Fruit fly (Drosophila melanogaster) whole organism, embryonic: ENCODE measurements around the gene CG31278.

Source experiments
- Antp ChIP-seq: fragments of 200-800 bp; sonication (Bioruptor generic); optimal IDR thresholded peaks from 3 replicates; lab custom pipeline; 2016; ENCODE audit warnings: missing biosample characterization, missing genetic modification characterization
- B-H1 ChIP-seq: fragments of 200-800 bp; sonication (Bioruptor generic); IDR thresholded peaks from 3 replicates; pipeline ENCODE4 v1.3.6; 2022; ENCODE audit warnings: missing biosample characterization, missing genetic modification characterization
- CG10209 ChIP-seq: fragments of 200-800 bp; sonication (Bioruptor generic); optimal IDR thresholded peaks from 3 replicates; lab custom pipeline; 2017; ENCODE audit warnings: missing biosample characterization, mild to moderate bottlenecking, missing genetic modification characterization, missing genetic modification reagents
- CG12942 ChIP-seq: fragments of 200-800 bp; sonication (Bioruptor generic); optimal IDR thresholded peaks from 3 replicates; lab custom pipeline; 2016; ENCODE audit warnings: missing biosample characterization, missing genetic modification characterization
- CG17186 ChIP-seq: fragments of 200-800 bp; sonication (Bioruptor generic); optimal IDR thresholded peaks from 3 replicates; lab custom pipeline; 2017; ENCODE audit warnings: missing biosample characterization, missing genetic modification reagents, missing genetic modification characterization
- CG17385 ChIP-seq: fragments of 200-800 bp; sonication (Bioruptor generic); optimal IDR thresholded peaks from 3 replicates; lab custom pipeline; 2018; ENCODE audit warnings: missing biosample characterization, mild to moderate bottlenecking, missing genetic modification characterization
- CG32532 ChIP-seq: fragments of 200-800 bp; sonication (Bioruptor generic); IDR thresholded peaks from 2 replicates; pipeline ENCODE4 v1.3.6; 2022; ENCODE audit warnings: missing biosample characterization, missing genetic modification characterization
- CG32772 ChIP-seq: fragments of 200-800 bp; sonication (Bioruptor generic); IDR thresholded peaks from 2 replicates; pipeline ENCODE4 v1.3.6; 2022; ENCODE audit warnings: missing biosample characterization, missing genetic modification characterization
- CG3407 ChIP-seq: fragments of 200-800 bp; sonication (Bioruptor generic); optimal IDR thresholded peaks from 2 replicates; lab custom pipeline; 2018; ENCODE audit warnings: missing biosample characterization, mild to moderate bottlenecking, missing genetic modification characterization
- CG4360 ChIP-seq: fragments of 200-800 bp; sonication (Bioruptor generic); IDR thresholded peaks from 2 replicates; pipeline ENCODE4 v1.3.6; 2022; ENCODE audit warnings: missing biosample characterization, missing genetic modification characterization
- CG4730 ChIP-seq: fragments of 200-800 bp; sonication (Bioruptor generic); IDR thresholded peaks from 2 replicates; pipeline ENCODE4 v1.3.6; 2022; ENCODE audit warnings: missing biosample characterization, missing genetic modification characterization
- CG5245 ChIP-seq: fragments of 200-800 bp; sonication (Bioruptor generic); optimal IDR thresholded peaks from 3 replicates; lab custom pipeline; 2016; ENCODE audit warnings: missing biosample characterization, missing genetic modification characterization
- CG7372 ChIP-seq: fragments of 200-800 bp; sonication (Bioruptor generic); IDR thresholded peaks from 2 replicates; pipeline ENCODE4 v1.3.6; 2022; ENCODE audit warnings: missing biosample characterization, missing genetic modification characterization
- CG7839 ChIP-seq: fragments of 200-800 bp; sonication (Bioruptor generic); optimal IDR thresholded peaks from 3 replicates; lab custom pipeline; 2018; ENCODE audit warnings: missing biosample characterization, mild to moderate bottlenecking, missing genetic modification characterization, moderate library complexity
- CG8359 ChIP-seq: fragments of 200-800 bp; sonication (Bioruptor generic); optimal IDR thresholded peaks from 2 replicates; lab custom pipeline; 2017; ENCODE audit warnings: missing biosample characterization, mild to moderate bottlenecking, missing genetic modification characterization, borderline replicate concordance
- CG8765 ChIP-seq: fragments of 200-800 bp; sonication (Bioruptor generic); IDR thresholded peaks from 2 replicates; pipeline ENCODE4 v1.3.6; 2022; ENCODE audit warnings: missing biosample characterization, missing genetic modification characterization
- Doc3 ChIP-seq: fragments of 200-800 bp; sonication (Bioruptor generic); IDR thresholded peaks from 3 replicates; pipeline ENCODE4 v1.3.6; 2022; ENCODE audit warnings: missing biosample characterization, missing genetic modification characterization; ENCODE audit not compliant: partially characterized antibody
- Ets65A ChIP-seq: fragments of 200-800 bp; sonication (Bioruptor generic); peaks from one replicate; lab custom pipeline; 2016; ENCODE audit warnings: missing biosample characterization, missing genetic modification characterization
- HLH4C ChIP-seq: fragments of 200-800 bp; sonication (Bioruptor generic); IDR thresholded peaks from 3 replicates; pipeline ENCODE4 v1.3.6; 2022; ENCODE audit warnings: missing biosample characterization, missing genetic modification characterization; ENCODE audit not compliant: partially characterized antibody
- Jarid2 ChIP-seq: fragments of 200-800 bp; sonication (Bioruptor generic); optimal IDR thresholded peaks from 3 replicates; lab custom pipeline; 2017; ENCODE audit warnings: mild to moderate bottlenecking, missing biosample characterization, missing genetic modification reagents, missing genetic modification characterization
- MESR4 ChIP-seq: fragments of 200-800 bp; sonication (Bioruptor generic); optimal IDR thresholded peaks from 2 replicates; lab custom pipeline; 2018; ENCODE audit warnings: missing biosample characterization, mild to moderate bottlenecking, missing genetic modification characterization, moderate library complexity
- MTF-1 ChIP-seq: fragments of 200-800 bp; sonication (Bioruptor generic); optimal IDR thresholded peaks from 2 replicates; lab custom pipeline; 2018; ENCODE audit warnings: missing biosample characterization, mild to moderate bottlenecking, missing genetic modification characterization, borderline replicate concordance
- Med ChIP-seq: fragments of 200-800 bp; sonication (Bioruptor generic); peaks from one replicate; lab custom pipeline; 2016; ENCODE audit warnings: missing biosample characterization, missing genetic modification characterization, mild to moderate bottlenecking, inconsistent platforms, moderate library complexity
- Neu2 ChIP-seq: fragments of 200-800 bp; sonication (Bioruptor generic); optimal IDR thresholded peaks from 3 replicates; lab custom pipeline; 2016; ENCODE audit warnings: missing biosample characterization, missing genetic modification characterization, borderline replicate concordance
- Nf-YA ChIP-seq: fragments of 200-800 bp; sonication (Bioruptor generic); IDR thresholded peaks from 2 replicates; pipeline ENCODE4 v1.3.6; 2022; ENCODE audit warnings: missing biosample characterization, missing genetic modification characterization
- Nf-YB ChIP-seq: fragments of 200-800 bp; sonication (Bioruptor generic); optimal IDR thresholded peaks from 3 replicates; lab custom pipeline; 2019; ENCODE audit warnings: missing biosample characterization, mild to moderate bottlenecking, missing genetic modification characterization, moderate library complexity
- Pdp1 ChIP-seq, 2 experiments: fragments of 200-800 bp; sonication (Bioruptor generic); optimal IDR thresholded peaks; 3 replicates each; lab custom pipeline; 2016; ENCODE audit warnings: missing biosample characterization in 2 of 2, missing genetic modification characterization in 2 of 2, mild to moderate bottlenecking in 1 of 2, moderate library complexity in 1 of 2
- Xrp1 ChIP-seq: fragments of 200-800 bp; sonication (Bioruptor generic); IDR thresholded peaks from 2 replicates; pipeline ENCODE4 v1.3.6; 2022; ENCODE audit warnings: missing biosample characterization, missing genetic modification characterization
- bigmax ChIP-seq: fragments of 200-800 bp; sonication (Bioruptor generic); optimal IDR thresholded peaks from 2 replicates; lab custom pipeline; 2018; ENCODE audit warnings: missing biosample characterization, mild to moderate bottlenecking, missing genetic modification characterization
- bsh ChIP-seq, 2 experiments: fragments of 200-800 bp; sonication (Bioruptor generic); optimal IDR thresholded peaks; 2 replicates each; lab custom pipeline; 2017 to 2018; ENCODE audit warnings: mild to moderate bottlenecking in 2 of 2, missing biosample characterization in 2 of 2, missing genetic modification characterization in 2 of 2, moderate library complexity in 1 of 2
- btn ChIP-seq: fragments of 200-800 bp; sonication (Bioruptor generic); optimal IDR thresholded peaks from 2 replicates; lab custom pipeline; 2016; ENCODE audit warnings: missing biosample characterization, missing genetic modification characterization
- chif ChIP-seq, 2 experiments: fragments of 200-800 bp; sonication (Bioruptor generic); optimal IDR thresholded peaks; 3 replicates each; lab custom pipeline; 2016; ENCODE audit warnings: missing biosample characterization in 2 of 2, missing genetic modification characterization in 2 of 2
- chinmo ChIP-seq: fragments of 200-800 bp; sonication (Bioruptor generic); IDR thresholded peaks from 4 replicates; pipeline ENCODE4 v1.3.6; 2022; ENCODE audit warnings: missing biosample characterization, missing genetic modification characterization; ENCODE audit not compliant: partially characterized antibody
- chn ChIP-seq: fragments of 200-800 bp; sonication (Bioruptor generic); optimal IDR thresholded peaks from 2 replicates; lab custom pipeline; 2016; ENCODE audit warnings: missing biosample characterization, missing genetic modification characterization
- ci ChIP-seq: fragments of 200-800 bp; sonication (Bioruptor generic); IDR thresholded peaks from 3 replicates; pipeline ENCODE4 v1.3.6; 2022; ENCODE audit warnings: missing biosample characterization, missing genetic modification characterization
- crc ChIP-seq: fragments of 200-800 bp; sonication (Bioruptor generic); optimal IDR thresholded peaks from 2 replicates; lab custom pipeline; 2016; ENCODE audit warnings: missing biosample characterization, missing genetic modification characterization
- dmrt11E ChIP-seq: fragments of 200-800 bp; sonication (Bioruptor generic); optimal IDR thresholded peaks from 3 replicates; lab custom pipeline; 2018; ENCODE audit warnings: missing biosample characterization, mild to moderate bottlenecking, missing genetic modification characterization, moderate library complexity
- dysf ChIP-seq: fragments of 200-800 bp; sonication (Bioruptor generic); IDR thresholded peaks from 3 replicates; pipeline ENCODE4 v1.3.6; 2022; ENCODE audit warnings: missing biosample characterization, missing genetic modification characterization
- ewg ChIP-seq: fragments of 200-800 bp; sonication (Bioruptor generic); optimal IDR thresholded peaks from 3 replicates; lab custom pipeline; 2017; ENCODE audit warnings: mild to moderate bottlenecking, missing biosample characterization, missing genetic modification reagents, missing genetic modification characterization
- gsb-n ChIP-seq: fragments of 200-800 bp; sonication (Bioruptor generic); optimal IDR thresholded peaks from 3 replicates; lab custom pipeline; 2018; ENCODE audit warnings: missing biosample characterization, mild to moderate bottlenecking, missing genetic modification characterization
- otp ChIP-seq: fragments of 200-800 bp; sonication (Bioruptor generic); IDR thresholded peaks from 3 replicates; pipeline ENCODE4, ENCODE4 v1.3.6; 2022; ENCODE audit warnings: missing biosample characterization, missing genetic modification characterization
- pan ChIP-seq, 4 experiments: fragments of >200 bp in 3 of 4; fragments of 200-800 bp in 1 of 4; sonication (Bioruptor generic) in 1 of 4; optimal IDR thresholded peaks in 3 of 4; IDR thresholded peaks in 1 of 4; 2 replicates each; pipeline versions ENCODE4 v1.3.6 to Lab custom; 2017 to 2022; ENCODE audit warnings: missing biosample characterization in 2 of 4, missing genetic modification characterization in 2 of 4, mixed read lengths in 1 of 4
- pum ChIP-seq: fragments of 200-800 bp; sonication (Bioruptor generic); optimal IDR thresholded peaks from 2 replicates; lab custom pipeline; 2016; ENCODE audit warnings: missing biosample characterization, missing genetic modification characterization
- sens ChIP-seq: fragments of 200-800 bp; sonication (Bioruptor generic); peaks from one replicate; lab custom pipeline; 2016; ENCODE audit warnings: missing biosample characterization, missing genetic modification characterization
- slbo ChIP-seq: fragments of 200-800 bp; sonication (Bioruptor generic); IDR thresholded peaks from 2 replicates; pipeline ENCODE4 v1.3.6; 2022; ENCODE audit warnings: missing biosample characterization, missing genetic modification characterization
- slp2 ChIP-seq: fragments of 200-800 bp; sonication (Bioruptor generic); optimal IDR thresholded peaks from 2 replicates; lab custom pipeline; 2016; ENCODE audit warnings: missing biosample characterization, missing genetic modification characterization
- sr ChIP-seq: fragments of 200-800 bp; sonication (Bioruptor generic); IDR thresholded peaks from 3 replicates; pipeline ENCODE4 v1.3.6; 2022; ENCODE audit warnings: missing biosample characterization, missing genetic modification characterization
- ttk ChIP-seq: fragments of 200-800 bp; sonication (Bioruptor generic); IDR thresholded peaks from 2 replicates; pipeline ENCODE4 v2.1.2; 2022; ENCODE audit warnings: missing biosample characterization, missing genetic modification characterization
- tx ChIP-seq: fragments of 200-800 bp; sonication (Bioruptor generic); optimal IDR thresholded peaks from 2 replicates; lab custom pipeline; 2016; ENCODE audit warnings: missing biosample characterization, missing genetic modification characterization
- vvl ChIP-seq: fragments of 200-800 bp; sonication (Bioruptor generic); IDR thresholded peaks from 2 replicates; pipeline ENCODE4 v1.3.6; 2022; ENCODE audit warnings: missing biosample characterization, missing genetic modification characterization

Gene CG31278

DNA sequence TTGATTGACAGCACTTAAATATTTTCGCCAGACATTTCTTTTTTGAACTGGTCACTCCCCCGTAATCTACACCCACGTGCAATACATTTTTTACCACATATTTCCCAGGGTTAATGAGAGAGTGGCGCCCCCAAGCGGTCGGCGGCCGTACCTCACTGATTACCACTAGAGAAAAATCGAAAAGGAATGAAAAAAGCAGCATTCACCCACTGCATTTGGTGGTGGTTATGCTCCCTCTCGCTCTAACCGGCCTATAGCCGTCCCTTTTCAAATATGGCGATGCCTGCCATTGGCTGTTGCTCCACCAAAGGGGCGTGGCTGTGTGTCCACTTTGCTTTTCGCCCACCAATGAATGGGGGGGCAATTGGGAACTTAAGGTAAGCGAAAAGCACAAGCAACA lies 43.2 kb downstream of the CG31278 start (continued):
- TF ChIP-seq dmrt11E (tag; lab: Kevin White, UChicago) (peak; percentile 30), sr (GFP tag; lab: Robert Waterston, UW) (peak; percentile 90), CG8359 (GFP tag; lab: Kevin White, UChicago) (peak; percentile 56), ewg (peak; percentile 46), pan (optimal IDR thresholded peaks at IDR 0.05; lab: Kevin White, UChicago) (no peak), pan (GFP tag; optimal IDR thresholded peaks at IDR 0.05 in 1 of 2, IDR thresholded peaks at IDR 0.05 in 1 of 2) (peak in 1 of 2 experiments; percentile 73), B-H1 (GFP tag; lab: Robert Waterston, UW) (no peak; the same call in 2 of the 3 replicates), Xrp1 (GFP tag; lab: Robert Waterston, UW) (peak; percentile 75), crc (GFP tag; lab: Kevin White, UChicago) (no peak), Jarid2 (GFP tag; lab: Kevin White, UChicago) (peak; percentile 84), Nf-YA (peak; percentile 98), CG17186 (GFP tag; lab: Kevin White, UChicago) (peak; percentile 16), CG7839 (peak; percentile 32), CG32772 (GFP tag; lab: Robert Waterston, UW) (peak; percentile 64; the same call in 1 of the 2 replicates), CG12942 (GFP tag; lab: Kevin White, UChicago) (no peak), ci (GFP tag; lab: Robert Waterston, UW) (peak; percentile 90), MTF-1 (peak; percentile 85), chif (GFP tag; optimal IDR thresholded peaks at IDR 0.05; lab: Kevin White, UChicago) (peak in 1 of 2 experiments; percentile 54), CG4730 (GFP tag; lab: Robert Waterston, UW) (peak; percentile 50; the same call in 1 of the 2 replicates), Doc3 (GFP tag; lab: Robert Waterston, UW) (no peak), Med (peak; percentile 91), vvl (peak; percentile 82), tx (GFP tag; lab: Kevin White, UChicago) (no peak), CG32532 (peak; percentile 53; the same call in 1 of the 2 replicates), chn (GFP tag; lab: Kevin White, UChicago) (peak; percentile 67), bigmax (peak; percentile 3), CG3407 (GFP tag; lab: Kevin White, UChicago) (peak; percentile 32), CG8765 (no peak), ttk (GFP tag; lab: Robert Waterston, UW) (peak; percentile 29; the same call in 1 of the 2 replicates), Neu2 (peak; percentile 99), otp (GFP tag; lab: Robert Waterston, UW) (peak; percentile 77; the same call in 2 of the 3 replicates), sens (peak; percentile 91), pum (peak; percentile 20), CG7372 (GFP tag; lab: Robert Waterston, UW) (no peak), MESR4 (peak; percentile 4), Nf-YB (GFP tag; lab: Kevin White, UChicago) (peak; percentile 100), CG17385 (GFP tag; lab: Kevin White, UChicago) (peak; percentile 62), Antp (GFP tag; lab: Kevin White, UChicago) (peak; percentile 46), CG10209 (GFP tag; lab: Kevin White, UChicago) (peak; percentile 33), chinmo (peak; percentile 98), gsb-n (peak; percentile 58), bsh (GFP tag; optimal IDR thresholded peaks at IDR 0.05; lab: Kevin White, UChicago) (peak; percentile 23 to 60), CG5245 (peak; percentile 71), HLH4C (GFP tag; lab: Robert Waterston, UW) (no peak), CG4360 (GFP tag; lab: Robert Waterston, UW) (peak; percentile 41; the same call in 1 of the 2 replicates), slbo (GFP tag; lab: Robert Waterston, UW) (no peak), slp2 (GFP tag; lab: Kevin White, UChicago) (peak; percentile 14), Pdp1 (GFP tag; optimal IDR thresholded peaks at IDR 0.05; lab: Kevin White, UChicago) (no peak), Ets65A (GFP tag; lab: Kevin White, UChicago) (no peak), dysf (peak; percentile 41; the same call in 1 of the 3 replicates), btn (GFP tag; lab: Kevin White, UChicago) (no peak)
